Worm (Caenorhabditis elegans) whole organism, young adult: ENCODE results near the gene semo-1.

ENCODE experiments used
- B0336.3 ChIP-seq: fragments of 200-800 bp; sonication (Bioruptor generic); IDR thresholded peaks from 2 replicates; pipeline ENCODE4 v1.3.6; 2022; ENCODE audit warnings: missing genetic modification characterization, missing compliant biosample characterization
- C06A6.2 ChIP-seq: fragments of 200-800 bp; sonication (Bioruptor generic); conservative IDR thresholded peaks from 2 replicates; pipeline ENCODE4 v1.3.6; 2022; ENCODE audit warnings: missing genetic modification characterization, missing compliant biosample characterization
- D2030.7 ChIP-seq: fragments of 200-800 bp; sonication (Bioruptor generic); IDR thresholded peaks from 2 replicates; pipeline ENCODE4 v1.3.6; 2022; ENCODE audit warnings: missing genetic modification reagents, missing genetic modification characterization, missing compliant biosample characterization
- F55B11.4 ChIP-seq: sonication (generic microtip); optimal IDR thresholded peaks from 2 replicates; lab custom pipeline; 2016; ENCODE audit warnings: missing compliant biosample characterization, missing genetic modification characterization, borderline replicate concordance; ENCODE audit not compliant: insufficient read depth
- F57A8.1 ChIP-seq: fragments of 200-800 bp; sonication (Bioruptor generic); optimal IDR thresholded peaks from 2 replicates; lab custom pipeline; 2018; ENCODE audit warnings: mild to moderate bottlenecking, missing genetic modification characterization, moderate library complexity, missing compliant biosample characterization
- F57C9.4 ChIP-seq: sonication (generic microtip); optimal IDR thresholded peaks from 2 replicates; lab custom pipeline; 2017; ENCODE audit warnings: mild to moderate bottlenecking, missing genetic modification characterization, missing compliant biosample characterization
- Y67H2A.10 ChIP-seq: fragments of 200-800 bp; sonication (Bioruptor generic); conservative IDR thresholded peaks from 2 replicates; pipeline ENCODE4 v1.3.6; 2022; ENCODE audit warnings: missing genetic modification reagents, missing genetic modification characterization, missing compliant biosample characterization
- ZK185.1 ChIP-seq: sonication (generic microtip); optimal IDR thresholded peaks from 2 replicates; lab custom pipeline; 2016; ENCODE audit warnings: mild to moderate bottlenecking, missing genetic modification characterization, missing compliant biosample characterization; ENCODE audit not compliant: poor library complexity, severe bottlenecking
- akir-1 ChIP-seq: fragments of 200-800 bp; sonication (Bioruptor generic); optimal IDR thresholded peaks from 2 replicates; lab custom pipeline; 2018; ENCODE audit warnings: mild to moderate bottlenecking, missing genetic modification characterization, moderate library complexity, missing compliant biosample characterization
- atf-7 ChIP-seq: sonication (generic microtip); optimal IDR thresholded peaks from 2 replicates; lab custom pipeline; 2017; ENCODE audit warnings: mild to moderate bottlenecking, missing genetic modification characterization, missing compliant biosample characterization
- attf-5 ChIP-seq: fragments of 200-800 bp; sonication (Bioruptor generic); optimal IDR thresholded peaks from 2 replicates; lab custom pipeline; 2018; ENCODE audit warnings: mild to moderate bottlenecking, missing genetic modification characterization, missing compliant biosample characterization
- attf-6 ChIP-seq: fragments of 200-800 bp; sonication (Bioruptor generic); IDR thresholded peaks from 2 replicates; pipeline ENCODE4 v1.3.6; 2022; ENCODE audit warnings: missing genetic modification reagents, missing genetic modification characterization, missing compliant biosample characterization
- bed-2 ChIP-seq: fragments of 200-800 bp; sonication (Bioruptor generic); IDR thresholded peaks from 2 replicates; pipeline ENCODE4 v1.3.6; 2022; ENCODE audit warnings: missing genetic modification reagents, missing genetic modification characterization, missing compliant biosample characterization
- cebp-1 ChIP-seq, 2 experiments: fragments of 200-800 bp in 1 of 2; sonication (Bioruptor generic) in 1 of 2; sonication (generic microtip) in 1 of 2; IDR thresholded peaks in 1 of 2; optimal IDR thresholded peaks in 1 of 2; 2 replicates each; pipeline versions ENCODE4 v1.3.6 to Lab custom; 2017 to 2022; ENCODE audit warnings: missing compliant biosample characterization in 2 of 2, missing genetic modification characterization in 2 of 2, mild to moderate bottlenecking in 1 of 2, missing genetic modification reagents in 1 of 2, moderate library complexity in 1 of 2
- cebp-2 ChIP-seq: fragments of 200-800 bp; sonication (Bioruptor generic); IDR thresholded peaks from 2 replicates; pipeline ENCODE4 v1.3.6; 2022; ENCODE audit warnings: missing genetic modification characterization, missing compliant biosample characterization
- ceh-27 ChIP-seq: fragments of 200-800 bp; sonication (Bioruptor generic); optimal IDR thresholded peaks from 2 replicates; lab custom pipeline; 2018; ENCODE audit warnings: mild to moderate bottlenecking, missing genetic modification characterization, moderate library complexity, missing compliant biosample characterization
- ceh-40 ChIP-seq: fragments of 200-800 bp; sonication (Bioruptor generic); IDR thresholded peaks from 2 replicates; pipeline ENCODE4 v1.3.6; 2022; ENCODE audit warnings: missing genetic modification characterization, missing compliant biosample characterization
- die-1 ChIP-seq: sonication (generic microtip); optimal IDR thresholded peaks from 2 replicates; lab custom pipeline; 2016; ENCODE audit warnings: missing genotype, mild to moderate bottlenecking, missing genetic modification characterization, missing compliant biosample characterization
- dpff-1 ChIP-seq: sonication (generic microtip); optimal IDR thresholded peaks from 2 replicates; lab custom pipeline; 2017; ENCODE audit warnings: mild to moderate bottlenecking, missing genetic modification characterization, missing compliant biosample characterization
- dpl-1 ChIP-seq: fragments of 150-350 bp; optimal IDR thresholded peaks from 2 replicates; lab custom pipeline; 2014; ENCODE audit warnings: missing biosample characterization, missing genetic modification reagents, missing genetic modification characterization
- egl-18 ChIP-seq: fragments of 200-800 bp; sonication (Bioruptor generic); IDR thresholded peaks from 2 replicates; pipeline ENCODE4 v1.3.6; 2022; ENCODE audit warnings: missing genetic modification reagents, missing genetic modification characterization, missing compliant biosample characterization
- hlh-26 ChIP-seq: fragments of 200-800 bp; sonication (Bioruptor generic); conservative IDR thresholded peaks from 2 replicates; pipeline ENCODE4 v1.3.6; 2022; ENCODE audit warnings: missing genetic modification reagents, missing genetic modification characterization, missing compliant biosample characterization
- hrde-1 ChIP-seq: sonication (generic microtip); optimal IDR thresholded peaks from 2 replicates; lab custom pipeline; 2016; ENCODE audit warnings: missing genetic modification characterization, mild to moderate bottlenecking, missing compliant biosample characterization, moderate library complexity, missing genotype, missing genetic modification reagents, borderline replicate concordance
- hsf-1 ChIP-seq: fragments of 200-800 bp; sonication (Bioruptor generic); IDR thresholded peaks from 2 replicates; pipeline ENCODE4 v1.3.6; 2022; ENCODE audit warnings: missing genetic modification reagents, missing genetic modification characterization, missing compliant biosample characterization
- let-526 ChIP-seq: fragments of 200-800 bp; sonication (Bioruptor generic); IDR thresholded peaks from 2 replicates; pipeline ENCODE4 v1.3.6; 2022; ENCODE audit warnings: missing genetic modification reagents, missing genetic modification characterization, missing compliant biosample characterization
- lin-35 ChIP-seq, 3 experiments: fragments of 150-350 bp in 2 of 3; sonication (generic microtip) in 1 of 3; optimal IDR thresholded peaks; 2 replicates each; lab custom pipeline; 2014 to 2018; ENCODE audit warnings: missing biosample characterization in 3 of 3, missing genetic modification characterization in 3 of 3, missing genetic modification reagents in 3 of 3
- lsl-1 ChIP-seq: fragments of 200-800 bp; sonication (Bioruptor generic); optimal IDR thresholded peaks from 2 replicates; lab custom pipeline; 2018; ENCODE audit warnings: mild to moderate bottlenecking, missing genetic modification characterization, moderate library complexity, missing compliant biosample characterization
- lsy-27 ChIP-seq: sonication (generic microtip); optimal IDR thresholded peaks from 2 replicates; lab custom pipeline; 2017; ENCODE audit warnings: missing genetic modification characterization, mild to moderate bottlenecking, missing compliant biosample characterization, antibody characterized with exemption, missing genotype, borderline replicate concordance; ENCODE audit not compliant: insufficient read depth
- madf-3 ChIP-seq: fragments of 200-800 bp; sonication (Bioruptor generic); IDR thresholded peaks from 2 replicates; pipeline ENCODE4 v1.3.6; 2022; ENCODE audit warnings: missing genetic modification reagents, missing genetic modification characterization, missing compliant biosample characterization
- mxl-1 ChIP-seq: sonication (generic microtip); optimal IDR thresholded peaks from 2 replicates; lab custom pipeline; 2016; ENCODE audit warnings: missing genetic modification characterization, missing compliant biosample characterization
- nfya-1 ChIP-seq: sonication (generic microtip); optimal IDR thresholded peaks from 2 replicates; lab custom pipeline; 2017; ENCODE audit warnings: antibody characterized with exemption, missing compliant biosample characterization, missing genetic modification characterization, borderline replicate concordance; ENCODE audit not compliant: insufficient read depth
- nfya-2 ChIP-seq: fragments of 200-800 bp; sonication (Bioruptor generic); IDR thresholded peaks from 2 replicates; pipeline ENCODE4 v1.3.6; 2022; ENCODE audit warnings: missing genetic modification reagents, missing genetic modification characterization, missing compliant biosample characterization
- nfyb-1 ChIP-seq: fragments of 200-800 bp; sonication (Bioruptor generic); IDR thresholded peaks from 2 replicates; pipeline ENCODE4 v1.3.6; 2022; ENCODE audit warnings: missing genetic modification reagents, missing genetic modification characterization, missing compliant biosample characterization
- nhr-120 ChIP-seq: fragments of 200-800 bp; sonication (Bioruptor generic); IDR thresholded peaks from 2 replicates; pipeline ENCODE4 v1.3.6; 2022; ENCODE audit warnings: missing genetic modification characterization, missing compliant biosample characterization
- nhr-179 ChIP-seq: sonication (generic microtip); optimal IDR thresholded peaks from 2 replicates; lab custom pipeline; 2016; ENCODE audit warnings: mild to moderate bottlenecking, missing genetic modification characterization, missing compliant biosample characterization
- nhr-27 ChIP-seq: fragments of 200-800 bp; sonication (Bioruptor generic); optimal IDR thresholded peaks from 2 replicates; lab custom pipeline; 2018; ENCODE audit warnings: mild to moderate bottlenecking, missing genetic modification characterization, moderate library complexity, missing compliant biosample characterization
- nhr-90 ChIP-seq: sonication (generic microtip); optimal IDR thresholded peaks from 2 replicates; lab custom pipeline; 2016; ENCODE audit warnings: missing genotype, mild to moderate bottlenecking, missing genetic modification characterization, missing compliant biosample characterization
- pha-4 ChIP-seq: fragments of 150-350 bp; sonication (generic microtip); optimal IDR thresholded peaks from 2 replicates; lab custom pipeline; 2014; ENCODE audit warnings: missing biosample characterization, missing genetic modification reagents, missing genetic modification characterization
- sea-2 ChIP-seq: fragments of 200-800 bp; sonication (Bioruptor generic); IDR thresholded peaks from 2 replicates; pipeline ENCODE4 v1.3.6; 2022; ENCODE audit warnings: missing genetic modification characterization, missing compliant biosample characterization
- snpc-1.1 ChIP-seq: sonication (generic microtip); optimal IDR thresholded peaks from 2 replicates; lab custom pipeline; 2017; ENCODE audit warnings: missing genetic modification characterization, mild to moderate bottlenecking, missing compliant biosample characterization, antibody characterized with exemption, moderate library complexity, missing genotype, missing genetic modification reagents; ENCODE audit not compliant: insufficient read depth
- snpc-1.3 ChIP-seq: sonication (generic microtip); optimal IDR thresholded peaks from 2 replicates; lab custom pipeline; 2017; ENCODE audit warnings: missing genetic modification characterization, mild to moderate bottlenecking, missing compliant biosample characterization, antibody characterized with exemption, moderate library complexity, missing genotype, missing genetic modification reagents; ENCODE audit not compliant: insufficient read depth
- somi-1 ChIP-seq: fragments of 200-800 bp; sonication (Bioruptor generic); optimal IDR thresholded peaks from 2 replicates; lab custom pipeline; 2018; ENCODE audit warnings: mild to moderate bottlenecking, missing genetic modification characterization, missing compliant biosample characterization
- tbx-9 ChIP-seq: sonication (generic microtip); optimal IDR thresholded peaks from 2 replicates; lab custom pipeline; 2016; ENCODE audit warnings: borderline replicate concordance, missing genetic modification characterization, inconsistent platforms, missing compliant biosample characterization
- unc-130 ChIP-seq: sonication (generic microtip); optimal IDR thresholded peaks from 2 replicates; lab custom pipeline; 2016; ENCODE audit warnings: missing genetic modification reagents, missing genetic modification characterization, missing compliant biosample characterization
- unc-62 ChIP-seq: fragments of 150-350 bp; optimal IDR thresholded peaks from 2 replicates; lab custom pipeline; 2014; ENCODE audit warnings: missing biosample characterization, missing genetic modification reagents, missing genetic modification characterization
- ztf-18 ChIP-seq: sonication (generic microtip); optimal IDR thresholded peaks from 2 replicates; lab custom pipeline; 2016; ENCODE audit warnings: missing genotype, mild to moderate bottlenecking, missing genetic modification characterization, missing compliant biosample characterization
- ztf-26 ChIP-seq: sonication (generic microtip); optimal IDR thresholded peaks from 2 replicates; lab custom pipeline; 2017; ENCODE audit warnings: missing genetic modification characterization, missing compliant biosample characterization

semo-1 gene

ce11 chrIV:14083505-14083904 lies 32.5 kb downstream of the semo-1 start, which contains the start of gene F52B11.2 (continued):
- no peak for TF ChIP-seq nhr-179 (tag; lab: Kevin White, UChicago)
- no peak for TF ChIP-seq lsl-1
- no peak for TF ChIP-seq cebp-1 (GFP tag; IDR thresholded peaks at IDR 0.05; lab: Robert Waterston, UW)
- TF ChIP-seq cebp-1 (tag; optimal IDR thresholded peaks at IDR 0.05; lab: Kevin White, UChicago): peak; percentile 17
- TF ChIP-seq nhr-27 (tag; lab: Kevin White, UChicago): peak; percentile 32
- no peak for TF ChIP-seq unc-62
- TF ChIP-seq let-526 (GFP tag; lab: Robert Waterston, UW): 0 out of 2 replicates have a peak, but pooled peaks have one; percentile 26
- TF ChIP-seq D2030.7 (GFP tag; lab: Robert Waterston, UW): peak; percentile 33; the same call in 1 of the 2 replicates
- 0 out of 2 replicates have a peak, but pooled peaks have one; percentile 31 for TF ChIP-seq B0336.3 (GFP tag; lab: Robert Waterston, UW)
- no peak for TF ChIP-seq atf-7 (tag; lab: Kevin White, UChicago)
- TF ChIP-seq snpc-1.1 (tag; lab: Kevin White, UChicago): no peak
- TF ChIP-seq ZK185.1 (tag; lab: Kevin White, UChicago): no peak
- no peak for TF ChIP-seq lin-35 (GFP tag; optimal IDR thresholded peaks at IDR 0.05; lab: Kevin White, UChicago)
- no peak for TF ChIP-seq mxl-1 (tag; lab: Kevin White, UChicago)
- TF ChIP-seq F57C9.4 (tag; lab: Kevin White, UChicago): no peak
- no peak for TF ChIP-seq hlh-26 (GFP tag; lab: Robert Waterston, UW)
- no peak for TF ChIP-seq sea-2 (GFP tag; lab: Robert Waterston, UW)
- TF ChIP-seq nfyb-1 (GFP tag; lab: Robert Waterston, UW): peak; percentile 52; the same call in 1 of the 2 replicates
- no peak for TF ChIP-seq hsf-1 (GFP tag; lab: Robert Waterston, UW)
- TF ChIP-seq hrde-1 (tag; lab: Kevin White, UChicago): peak; percentile 34
- no peak for TF ChIP-seq nfya-1 (tag; lab: Kevin White, UChicago)
- TF ChIP-seq nfya-2 (GFP tag; lab: Robert Waterston, UW): no peak
- TF ChIP-seq ceh-40: no peak
- TF ChIP-seq nhr-120 (GFP tag; lab: Robert Waterston, UW): no peak
- no peak for TF ChIP-seq lsy-27
- TF ChIP-seq attf-6: 0 out of 2 replicates have a peak, but pooled peaks have one; percentile 67
- TF ChIP-seq tbx-9 (tag; lab: Kevin White, UChicago): no peak
- no peak for TF ChIP-seq pha-4 (tag; lab: Kevin White, UChicago)
- TF ChIP-seq snpc-1.3 (tag; lab: Kevin White, UChicago): no peak
- TF ChIP-seq nhr-90 (tag; lab: Kevin White, UChicago): no peak
- TF ChIP-seq akir-1 (GFP tag; lab: Kevin White, UChicago): no peak
- TF ChIP-seq ztf-18 (tag; lab: Kevin White, UChicago): no peak
- TF ChIP-seq dpl-1 (GFP tag; lab: Kevin White, UChicago): no peak
- no peak for TF ChIP-seq cebp-2 (GFP tag; lab: Robert Waterston, UW)
- no peak for TF ChIP-seq bed-2 (GFP tag; lab: Robert Waterston, UW)
- no peak for TF ChIP-seq ztf-26 (tag; lab: Kevin White, UChicago)
- no peak for TF ChIP-seq F55B11.4 (tag; lab: Kevin White, UChicago)
- no peak; the same call in 1 of the 2 replicates for TF ChIP-seq madf-3 (GFP tag; lab: Robert Waterston, UW)
- TF ChIP-seq attf-5 (GFP tag; lab: Kevin White, UChicago): no peak
- TF ChIP-seq dpff-1 (tag; lab: Kevin White, UChicago): no peak
- no peak for TF ChIP-seq somi-1 (GFP tag; lab: Kevin White, UChicago)
- no peak for TF ChIP-seq unc-130
- no peak for TF ChIP-seq egl-18 (GFP tag; lab: Robert Waterston, UW)
- TF ChIP-seq die-1: no peak
- TF ChIP-seq C06A6.2 (GFP tag; lab: Robert Waterston, UW): no peak
- no peak for TF ChIP-seq F57A8.1
- no peak for TF ChIP-seq Y67H2A.10 (GFP tag; lab: Robert Waterston, UW)
- TF ChIP-seq ceh-27 (GFP tag; lab: Kevin White, UChicago): no peak
